Worm (Caenorhabditis elegans) whole organism, dauer: ENCODE data around the gene fbxl-4.

ENCODE experiments used
- unc-62 ChIP-seq: sonication (generic microtip); optimal IDR thresholded peaks from 2 replicates; lab custom pipeline; 2017; ENCODE audit warnings: missing biosample characterization, missing genetic modification reagents, missing genetic modification characterization

Gene fbxl-4

ce11 chrX:6588495-6588894 lies at the start of gene fbxl-4:
fbxl-4 (plus strand) TSS chrX:6588795.
- TF ChIP-seq unc-62 = no peak

- no peak for TF ChIP-seq unc-62
These were observed 45.9 kb upstream of the fbxl-4 start, which contains the start of gene T14E8.2 for ce11 chrX:6542692-6543091. T14E8.2 (plus strand) TSS chrX:6542992.

ce11 chrX:6543665-6544064 lies 44.9 kb upstream of the fbxl-4 start:
- no peak for TF ChIP-seq unc-62

ce11 chrX:6551073-6551652 lies 37.4 kb upstream of the fbxl-4 start:
- no peak for TF ChIP-seq unc-62

ce11 chrX:6551679-6552078 lies 36.9 kb upstream of the fbxl-4 start:
- no peak for TF ChIP-seq unc-62

- TF ChIP-seq unc-62 = no peak
These were observed 35.7 kb upstream of the fbxl-4 start, which contains the start of gene svh-2 for ce11 chrX:6552806-6553337. svh-2 (plus strand) TSS chrX:6553287.

DNA sequence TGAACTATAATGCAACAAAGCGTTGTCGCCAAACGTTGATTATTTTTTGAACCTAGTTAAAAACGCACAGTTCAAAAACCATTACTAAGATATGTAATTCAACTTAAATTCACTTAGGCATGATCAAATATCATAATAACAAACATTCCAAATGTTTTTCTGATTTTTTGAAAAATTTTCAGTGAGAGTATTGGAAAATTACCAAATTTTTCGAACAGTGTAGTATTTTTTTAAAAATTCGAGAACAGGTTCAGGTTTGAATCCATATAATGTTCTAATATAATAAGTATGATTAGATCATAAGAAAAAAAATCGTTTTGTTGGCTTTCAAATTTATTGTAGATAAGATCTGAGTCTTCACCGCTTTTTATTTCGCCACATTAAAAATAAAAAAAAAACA lies 35.0 kb upstream of the fbxl-4 start:
- no peak for TF ChIP-seq unc-62

- TF ChIP-seq unc-62 = no peak
These were observed 28.1 kb upstream of the fbxl-4 start for ce11 chrX:6560495-6560894.

DNA sequence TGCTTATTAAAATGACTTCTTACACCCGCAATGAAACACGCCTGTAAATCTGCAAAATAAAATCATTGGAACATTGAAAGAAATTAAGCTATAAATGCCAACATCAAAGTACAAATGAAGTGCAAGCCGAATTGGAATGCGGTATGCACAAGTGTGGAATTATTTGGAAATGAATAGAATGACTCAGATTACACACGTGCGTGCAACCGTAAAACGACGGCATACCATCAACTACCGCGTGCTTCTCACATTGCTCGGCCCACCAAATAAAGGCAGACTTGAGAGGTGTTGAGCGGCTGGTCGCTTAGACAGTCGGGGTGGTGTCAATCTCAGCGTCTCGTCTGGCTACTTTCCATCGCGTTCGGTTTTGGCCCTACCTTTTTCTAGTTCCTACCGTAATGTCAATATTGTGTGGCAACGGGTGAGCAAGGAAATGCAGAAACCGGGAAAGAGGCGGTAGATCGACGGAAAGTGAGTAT lies 26.2 kb upstream of the fbxl-4 start, which contains the start of gene aaim-1:
aaim-1 (minus strand) TSS at position 51 of the 479 bp plus-strand sequence.
- no peak for TF ChIP-seq unc-62

ce11 chrX:6569624-6570023 lies 19.0 kb upstream of the fbxl-4 start, which contains the start of gene dop-3:
dop-3 (minus strand) TSS chrX:6569724.
- TF ChIP-seq unc-62 = no peak

DNA sequence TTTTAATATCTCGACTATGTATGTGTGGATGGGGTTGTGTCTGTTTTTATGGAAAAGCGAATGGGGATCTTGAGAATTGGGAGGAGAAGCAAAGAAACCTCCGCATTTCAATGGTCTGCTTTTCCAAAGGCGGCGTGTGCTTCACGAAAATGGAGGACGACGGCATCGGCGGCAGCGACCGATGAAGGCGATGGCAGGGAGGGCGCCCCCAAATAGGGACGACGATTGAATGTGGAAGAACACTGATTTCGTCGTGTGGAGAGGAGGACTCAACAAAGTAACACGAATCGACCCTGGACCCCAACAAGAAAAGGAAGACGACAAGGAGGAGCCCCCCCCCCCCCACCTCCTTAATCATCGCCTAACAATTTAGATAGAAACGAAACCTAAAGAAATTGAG lies 15.6 kb upstream of the fbxl-4 start:
- no peak for TF ChIP-seq unc-62

DNA sequence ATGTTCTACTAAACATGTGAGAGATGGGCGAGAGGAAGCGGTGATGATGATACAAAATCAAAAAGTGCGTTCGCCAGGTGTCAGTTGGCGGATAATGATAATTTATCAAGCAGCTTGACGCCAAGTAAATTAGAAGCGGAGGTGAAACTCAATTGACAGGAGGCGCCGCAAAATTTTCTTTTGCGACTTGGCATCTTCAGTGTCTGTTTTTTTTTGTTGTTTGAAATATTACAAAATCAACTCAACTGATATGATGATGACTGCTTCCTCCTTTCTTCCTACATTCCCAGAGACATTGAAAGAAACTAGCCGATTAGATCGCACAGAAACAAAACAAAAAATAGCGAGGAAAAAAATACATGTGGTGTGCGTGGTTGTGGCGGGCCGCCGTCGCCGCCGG lies 12.6 kb upstream of the fbxl-4 start:
- no peak for TF ChIP-seq unc-62

DNA sequence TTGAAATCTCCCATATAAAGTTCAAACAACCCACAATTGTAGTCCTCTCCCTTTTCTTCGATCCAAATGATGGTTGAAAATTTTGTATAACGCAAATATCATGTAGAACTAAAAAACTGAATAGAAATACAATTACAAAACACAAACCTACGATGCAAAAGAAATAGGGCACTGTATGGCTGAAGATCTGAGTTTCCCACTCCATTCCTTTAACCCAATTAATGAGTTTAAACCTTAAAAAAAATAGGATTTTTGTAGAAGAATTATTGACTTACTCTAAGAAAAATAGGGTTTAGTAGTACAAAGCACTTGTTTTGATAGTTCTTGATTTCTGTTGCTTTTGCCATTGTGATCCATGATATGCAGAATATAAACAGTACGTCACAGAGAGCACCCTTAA lies 5.2 kb upstream of the fbxl-4 start:
- no peak for TF ChIP-seq unc-62

DNA sequence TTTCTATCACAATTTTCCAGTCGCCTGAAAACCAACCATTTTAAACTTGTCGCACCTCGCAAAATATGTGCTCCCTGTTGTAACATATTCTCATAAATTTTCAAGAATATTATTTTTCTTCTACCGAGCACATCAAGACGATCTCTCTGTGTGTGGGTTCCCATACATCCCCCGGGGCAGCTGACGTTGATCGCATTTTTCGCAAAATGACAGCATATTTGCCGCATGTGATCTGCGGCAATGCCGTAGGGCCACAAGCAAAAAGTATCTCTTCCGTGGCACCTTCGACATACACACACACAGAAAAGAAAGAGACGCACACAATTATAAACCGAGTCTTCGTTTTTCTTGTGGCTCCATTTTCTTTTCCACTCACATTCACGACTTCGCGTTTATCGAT lies 3.1 kb downstream of the fbxl-4 start:
- TF ChIP-seq unc-62 = no peak

- no peak for TF ChIP-seq unc-62
These were observed 4.7 kb downstream of the fbxl-4 start for ce11 chrX:6593178-6593786.

DNA sequence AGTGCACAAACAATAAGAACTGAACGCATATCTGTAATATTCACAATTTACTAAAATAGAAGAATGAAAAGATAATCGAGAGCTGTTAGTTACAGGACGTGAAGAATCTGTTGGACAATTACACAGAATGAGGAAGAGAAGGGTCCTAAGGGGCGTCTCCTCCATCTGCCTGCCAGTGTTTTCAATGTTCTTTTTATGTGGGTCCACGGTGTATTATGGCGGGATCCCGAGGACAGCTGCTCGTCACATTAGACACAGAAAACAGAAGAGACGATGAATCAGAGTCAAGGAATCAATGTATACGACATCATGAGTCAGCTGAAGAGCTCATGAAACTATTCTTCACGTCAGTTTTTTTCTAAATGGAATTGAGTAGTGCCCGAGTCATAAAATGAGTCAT lies 8.5 kb downstream of the fbxl-4 start, which contains the start of gene ttr-6:
ttr-6 (minus strand) TSS at position 33 of the 400 bp plus-strand sequence.
- no peak for TF ChIP-seq unc-62

DNA sequence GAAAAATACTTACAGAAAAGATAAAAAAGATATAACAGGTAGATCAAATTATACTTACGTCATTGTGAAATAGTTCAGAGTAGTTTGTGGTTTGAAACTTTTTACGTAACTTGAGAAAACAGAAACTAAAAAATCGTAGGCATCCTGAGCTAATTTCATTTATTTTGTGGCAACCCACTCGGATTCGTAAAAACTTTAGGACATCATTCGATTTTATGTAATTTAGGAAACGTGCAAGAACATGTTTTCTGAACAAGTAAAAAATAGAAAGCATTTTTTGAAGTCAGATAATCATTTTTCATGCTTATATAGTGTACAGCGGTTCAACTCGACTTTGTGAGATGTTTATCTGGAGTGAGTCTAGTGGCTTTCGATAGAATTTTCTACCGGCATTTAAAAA lies 10.1 kb downstream of the fbxl-4 start, which contains the start of gene hic-1:
hic-1 (minus strand) TSS at position 101 of the 400 bp plus-strand sequence.
- TF ChIP-seq unc-62 = no peak

- no peak for TF ChIP-seq unc-62
These were observed 13.4 kb downstream of the fbxl-4 start for ce11 chrX:6601967-6602366.
